Fruit fly (Drosophila melanogaster) whole organism, embryonic: Measurements from ENCODE around the gene Inx3.

ENCODE experiments used
- Abd-B ChIP-seq: fragments of 200-800 bp; sonication (Bioruptor generic); optimal IDR thresholded peaks from 2 replicates; lab custom pipeline; 2018; ENCODE audit warnings: missing biosample characterization, mild to moderate bottlenecking, missing genetic modification characterization, moderate library complexity
- BtbVII ChIP-seq: fragments of 200-800 bp; sonication (Bioruptor generic); optimal IDR thresholded peaks from 3 replicates; lab custom pipeline; 2017; ENCODE audit warnings: missing biosample characterization, mild to moderate bottlenecking, missing genetic modification characterization
- Bteb2 ChIP-seq: fragments of 200-800 bp; sonication (Bioruptor generic); optimal IDR thresholded peaks from 2 replicates; lab custom pipeline; 2016; ENCODE audit warnings: missing biosample characterization, missing genetic modification characterization
- CG10959 ChIP-seq: fragments of 200-800 bp; sonication (Bioruptor generic); IDR thresholded peaks from 2 replicates; pipeline ENCODE4 v1.3.6; 2022; ENCODE audit warnings: missing biosample characterization, missing genetic modification characterization
- CG11456 ChIP-seq: fragments of 200-800 bp; sonication (Bioruptor generic); IDR thresholded peaks from 3 replicates; pipeline ENCODE4 v1.3.6; 2022; ENCODE audit warnings: missing biosample characterization, missing genetic modification characterization
- CG11504 ChIP-seq: fragments of 200-800 bp; sonication (Bioruptor generic); optimal IDR thresholded peaks from 3 replicates; lab custom pipeline; 2019; ENCODE audit warnings: missing biosample characterization, mild to moderate bottlenecking, missing genetic modification characterization, moderate library complexity
- CG11696 ChIP-seq: fragments of 200-800 bp; sonication (Bioruptor generic); IDR thresholded peaks from 2 replicates; pipeline ENCODE4 v1.3.6; 2022; ENCODE audit warnings: missing biosample characterization, missing genetic modification characterization
- CG12071 ChIP-seq: fragments of 200-800 bp; sonication (Bioruptor generic); optimal IDR thresholded peaks from 3 replicates; lab custom pipeline; 2018; ENCODE audit warnings: missing biosample characterization, mild to moderate bottlenecking, missing genetic modification characterization
- CG12104 ChIP-seq: fragments of 200-800 bp; sonication (Bioruptor generic); optimal IDR thresholded peaks from 3 replicates; lab custom pipeline; 2016; ENCODE audit warnings: missing biosample characterization, missing genetic modification characterization
- CG12744 ChIP-seq: fragments of 200-800 bp; sonication (Bioruptor generic); optimal IDR thresholded peaks from 2 replicates; lab custom pipeline; 2016; ENCODE audit warnings: missing biosample characterization, missing genetic modification characterization
- CG13123 ChIP-seq: fragments of 200-800 bp; sonication (Bioruptor generic); optimal IDR thresholded peaks from 2 replicates; lab custom pipeline; 2016; ENCODE audit warnings: missing biosample characterization, missing genetic modification characterization
- CG14014 ChIP-seq: fragments of 200-800 bp; sonication (Bioruptor generic); IDR thresholded peaks from 2 replicates; pipeline ENCODE4 v1.3.6; 2022; ENCODE audit warnings: missing biosample characterization, missing genetic modification characterization
- CG14441 ChIP-seq: fragments of 200-800 bp; sonication (Bioruptor generic); IDR thresholded peaks from 2 replicates; pipeline ENCODE4 v1.3.6; 2022; ENCODE audit warnings: missing biosample characterization, missing genetic modification characterization
- CG17385 ChIP-seq: fragments of 200-800 bp; sonication (Bioruptor generic); optimal IDR thresholded peaks from 3 replicates; lab custom pipeline; 2018; ENCODE audit warnings: missing biosample characterization, mild to moderate bottlenecking, missing genetic modification characterization
- CG18599 ChIP-seq: fragments of 200-800 bp; sonication (Bioruptor generic); optimal IDR thresholded peaks from 3 replicates; lab custom pipeline; 2017; ENCODE audit warnings: missing biosample characterization, missing genetic modification characterization, mild to moderate bottlenecking, moderate library complexity, missing genetic modification reagents
- CG18764 ChIP-seq: fragments of 200-800 bp; sonication (Bioruptor generic); optimal IDR thresholded peaks from 3 replicates; lab custom pipeline; 2016; ENCODE audit warnings: missing biosample characterization, missing genetic modification characterization
- CG2678 ChIP-seq: fragments of 200-800 bp; sonication (Bioruptor generic); optimal IDR thresholded peaks from 3 replicates; lab custom pipeline; 2019; ENCODE audit warnings: missing biosample characterization, mild to moderate bottlenecking, missing genetic modification characterization, moderate library complexity
- CG30403 ChIP-seq: fragments of 200-800 bp; sonication (Bioruptor generic); optimal IDR thresholded peaks from 3 replicates; lab custom pipeline; 2016; ENCODE audit warnings: missing biosample characterization, missing genetic modification characterization
- CG30431 ChIP-seq: fragments of 200-800 bp; sonication (Bioruptor generic); optimal IDR thresholded peaks from 2 replicates; lab custom pipeline; 2017; ENCODE audit warnings: missing biosample characterization, missing genetic modification characterization
- CG3407 ChIP-seq: fragments of 200-800 bp; sonication (Bioruptor generic); optimal IDR thresholded peaks from 2 replicates; lab custom pipeline; 2018; ENCODE audit warnings: missing biosample characterization, mild to moderate bottlenecking, missing genetic modification characterization
- CG6813 ChIP-seq: fragments of 200-800 bp; sonication (Bioruptor generic); optimal IDR thresholded peaks from 2 replicates; lab custom pipeline; 2017; ENCODE audit warnings: missing biosample characterization, missing genetic modification characterization, mild to moderate bottlenecking, moderate library complexity, missing genetic modification reagents
- CG8359 ChIP-seq: fragments of 200-800 bp; sonication (Bioruptor generic); optimal IDR thresholded peaks from 2 replicates; lab custom pipeline; 2017; ENCODE audit warnings: missing biosample characterization, mild to moderate bottlenecking, missing genetic modification characterization, borderline replicate concordance
- CG9876 ChIP-seq: fragments of 200-800 bp; sonication (Bioruptor generic); optimal IDR thresholded peaks from 2 replicates; lab custom pipeline; 2016; ENCODE audit warnings: missing biosample characterization, missing genetic modification characterization
- CG9932 ChIP-seq: fragments of 200-800 bp; sonication (Bioruptor generic); IDR thresholded peaks from 2 replicates; pipeline ENCODE4 v1.3.6; 2022; ENCODE audit warnings: missing biosample characterization, missing genetic modification characterization
- D19A ChIP-seq: fragments of 200-800 bp; optimal IDR thresholded peaks from 3 replicates; lab custom pipeline; 2019; ENCODE audit warnings: missing biosample characterization, mild to moderate bottlenecking, missing genetic modification characterization, moderate library complexity
- Drgx ChIP-seq: fragments of 200-800 bp; sonication (Bioruptor generic); IDR thresholded peaks from 2 replicates; pipeline ENCODE4 v1.3.6; 2022; ENCODE audit warnings: missing biosample characterization, missing genetic modification characterization
- Hsf ChIP-seq: fragments of 200-800 bp; sonication (Bioruptor generic); optimal IDR thresholded peaks from 3 replicates; lab custom pipeline; 2016; ENCODE audit warnings: missing biosample characterization, missing genetic modification characterization
- Nf-YB ChIP-seq: fragments of 200-800 bp; sonication (Bioruptor generic); optimal IDR thresholded peaks from 3 replicates; lab custom pipeline; 2019; ENCODE audit warnings: missing biosample characterization, mild to moderate bottlenecking, missing genetic modification characterization, moderate library complexity
- NfI ChIP-seq: fragments of 200-800 bp; sonication (Bioruptor generic); optimal IDR thresholded peaks from 3 replicates; lab custom pipeline; 2018; ENCODE audit warnings: missing biosample characterization, mild to moderate bottlenecking, missing genetic modification characterization, moderate library complexity
- Rx ChIP-seq: fragments of 200-800 bp; sonication (Bioruptor generic); IDR thresholded peaks from 2 replicates; pipeline ENCODE4 v1.3.6; 2022; ENCODE audit warnings: missing biosample characterization, missing genetic modification characterization
- Vsx1 ChIP-seq: fragments of 200-800 bp; sonication (Bioruptor generic); optimal IDR thresholded peaks from 2 replicates; lab custom pipeline; 2017; ENCODE audit warnings: missing biosample characterization, mild to moderate bottlenecking, missing genetic modification characterization, missing genetic modification reagents
- az2 ChIP-seq: fragments of 200-800 bp; sonication (Bioruptor generic); optimal IDR thresholded peaks from 3 replicates; lab custom pipeline; 2016; ENCODE audit warnings: missing biosample characterization, missing genetic modification characterization
- gce ChIP-seq: fragments of 200-800 bp; sonication (Bioruptor generic); IDR thresholded peaks from 3 replicates; pipeline ENCODE4 v1.3.6; 2022; ENCODE audit warnings: missing biosample characterization, missing genetic modification characterization
- gcm2 ChIP-seq: fragments of 200-800 bp; sonication (Bioruptor generic); optimal IDR thresholded peaks from 2 replicates; lab custom pipeline; 2016; ENCODE audit warnings: missing biosample characterization, missing genetic modification characterization
- gem ChIP-seq: fragments of 200-800 bp; sonication (Bioruptor generic); optimal IDR thresholded peaks from 2 replicates; lab custom pipeline; 2019; ENCODE audit warnings: missing biosample characterization, mild to moderate bottlenecking, missing genetic modification characterization, moderate library complexity
- gsb ChIP-seq: fragments of 200-800 bp; sonication (Bioruptor generic); IDR thresholded peaks from 2 replicates; pipeline ENCODE4 v1.3.6; 2022; ENCODE audit warnings: missing biosample characterization, missing genetic modification characterization
- hb ChIP-seq: fragments of 200-800 bp; sonication (Bioruptor generic); IDR thresholded peaks from 3 replicates; pipeline ENCODE4 v1.3.6; 2022; ENCODE audit warnings: missing biosample characterization, missing genetic modification characterization; ENCODE audit not compliant: partially characterized antibody
- nom ChIP-seq: fragments of 200-800 bp; sonication (Bioruptor generic); optimal IDR thresholded peaks from 2 replicates; lab custom pipeline; 2017; ENCODE audit warnings: missing biosample characterization, missing genetic modification characterization, mild to moderate bottlenecking, moderate library complexity, missing genetic modification reagents
- pita ChIP-seq: fragments of 200-800 bp; sonication (Bioruptor generic); optimal IDR thresholded peaks from 2 replicates; lab custom pipeline; 2017; ENCODE audit warnings: missing biosample characterization, mild to moderate bottlenecking, missing genetic modification characterization
- pum ChIP-seq: fragments of 200-800 bp; sonication (Bioruptor generic); optimal IDR thresholded peaks from 2 replicates; lab custom pipeline; 2016; ENCODE audit warnings: missing biosample characterization, missing genetic modification characterization
- salm ChIP-seq: fragments of 200-800 bp; sonication (Bioruptor generic); optimal IDR thresholded peaks from 2 replicates; lab custom pipeline; 2018; ENCODE audit warnings: missing biosample characterization, mild to moderate bottlenecking, missing genetic modification characterization
- sisA ChIP-seq: fragments of 200-800 bp; sonication (Bioruptor generic); IDR thresholded peaks from 2 replicates; pipeline ENCODE4 v1.3.6; 2022; ENCODE audit warnings: missing biosample characterization, missing genetic modification characterization
- slbo ChIP-seq: fragments of 200-800 bp; sonication (Bioruptor generic); IDR thresholded peaks from 2 replicates; pipeline ENCODE4 v1.3.6; 2022; ENCODE audit warnings: missing biosample characterization, missing genetic modification characterization
- stc ChIP-seq: fragments of 200-800 bp; sonication (Bioruptor generic); IDR thresholded peaks from 2 replicates; pipeline ENCODE4 v1.3.6; 2022; ENCODE audit warnings: missing biosample characterization, missing genetic modification characterization
- tup ChIP-seq: fragments of 200-800 bp; sonication (Bioruptor generic); optimal IDR thresholded peaks from 2 replicates; lab custom pipeline; 2016; ENCODE audit warnings: missing biosample characterization, mild to moderate bottlenecking, missing genetic modification characterization, moderate library complexity
- twi ChIP-seq: fragments of 200-800 bp; optimal IDR thresholded peaks from 2 replicates; lab custom pipeline; 2019; ENCODE audit warnings: missing biosample characterization, mild to moderate bottlenecking, missing genetic modification characterization, moderate library complexity
- usp ChIP-seq: fragments of >200 bp; optimal IDR thresholded peaks from 2 replicates; lab custom pipeline; 2017; ENCODE audit warnings: missing biosample characterization, missing genetic modification characterization
- zen ChIP-seq: fragments of 200-800 bp; sonication (Bioruptor generic); optimal IDR thresholded peaks from 3 replicates; lab custom pipeline; 2018; ENCODE audit warnings: missing biosample characterization, mild to moderate bottlenecking, missing genetic modification characterization, moderate library complexity
- zfh1 ChIP-seq: fragments of 200-800 bp; sonication (Bioruptor generic); IDR thresholded peaks from 3 replicates; pipeline ENCODE4 v1.3.6; 2022; ENCODE audit warnings: missing biosample characterization, missing genetic modification characterization

The Inx3 gene

dm6 chr3R:28819555-28820305 is 39.6 kb downstream of the Inx3 start, which contains the start of the genes CG1523 and CG1647 (continued):
- TF ChIP-seq CG9932 (GFP tag; lab: Robert Waterston, UW): peak; percentile 57
- peak; percentile 48 for TF ChIP-seq CG12104 (GFP tag; lab: Kevin White, UChicago)
- TF ChIP-seq slbo: peak; percentile 60
- no peak for TF ChIP-seq CG18599 (GFP tag; lab: Kevin White, UChicago)
- no peak for TF ChIP-seq gcm2
- no peak for TF ChIP-seq nom (GFP tag; lab: Kevin White, UChicago)
- peak; percentile 66 for TF ChIP-seq CG17385 (GFP tag; lab: Kevin White, UChicago)
- peak; percentile 38; the same call in 1 of the 3 replicates for TF ChIP-seq gce
- no peak for TF ChIP-seq CG12744
- TF ChIP-seq sisA: 0 out of 2 replicates have a peak, but pooled peaks have one; percentile 14
- peak; percentile 58 for TF ChIP-seq CG14441 (GFP tag; lab: Robert Waterston, UW)
- TF ChIP-seq pita: no peak
- no peak for TF ChIP-seq CG11504
- TF ChIP-seq NfI (GFP tag; lab: Kevin White, UChicago): peak; percentile 62
- TF ChIP-seq stc (GFP tag; lab: Robert Waterston, UW): no peak
- TF ChIP-seq twi (tag; lab: Kevin White, UChicago): no peak
- TF ChIP-seq usp (GFP tag; lab: Kevin White, UChicago): no peak
- TF ChIP-seq hb (GFP tag; lab: Robert Waterston, UW): no peak
- TF ChIP-seq CG6813 (GFP tag; lab: Kevin White, UChicago): no peak
- TF ChIP-seq CG30403 (GFP tag; lab: Kevin White, UChicago): peak; percentile 74
- peak; percentile 45; the same call in 1 of the 3 replicates for TF ChIP-seq zfh1 (GFP tag; lab: Robert Waterston, UW)
- no peak for TF ChIP-seq CG12071 (GFP tag; lab: Kevin White, UChicago)
- no peak for TF ChIP-seq Vsx1 (GFP tag; lab: Kevin White, UChicago)
- no peak for TF ChIP-seq gsb
- peak; percentile 41 for TF ChIP-seq Nf-YB
- TF ChIP-seq D19A (tag; lab: Kevin White, UChicago): no peak
- peak; percentile 82 for TF ChIP-seq gem
- TF ChIP-seq az2 (GFP tag; lab: Kevin White, UChicago): peak; percentile 70
- TF ChIP-seq pum (GFP tag; lab: Kevin White, UChicago): peak; percentile 57
- no peak for TF ChIP-seq CG3407
- TF ChIP-seq CG11456: 0 out of 3 replicates have a peak, but pooled peaks have one; percentile 29
- peak; percentile 45 for TF ChIP-seq CG18764
- TF ChIP-seq salm: no peak
- TF ChIP-seq CG14014 (GFP tag; lab: Robert Waterston, UW): no peak
- peak; percentile 44; the same call in 1 of the 2 replicates for TF ChIP-seq CG10959 (GFP tag; lab: Robert Waterston, UW)
- TF ChIP-seq Bteb2: no peak
- TF ChIP-seq BtbVII (GFP tag; lab: Kevin White, UChicago): no peak
- TF ChIP-seq CG30431 (GFP tag; lab: Kevin White, UChicago): peak; percentile 33
- TF ChIP-seq CG11696: no peak
- peak; percentile 34; the same call in 1 of the 2 replicates for TF ChIP-seq Drgx (GFP tag; lab: Robert Waterston, UW)
- peak; percentile 26 for TF ChIP-seq CG9876 (GFP tag; lab: Kevin White, UChicago)
- TF ChIP-seq Hsf: peak; percentile 72
- no peak for TF ChIP-seq tup (GFP tag; lab: Kevin White, UChicago)
- peak; percentile 4 for TF ChIP-seq CG13123 (GFP tag; lab: Kevin White, UChicago)
- peak; percentile 67 for TF ChIP-seq Abd-B (GFP tag; lab: Kevin White, UChicago)
- TF ChIP-seq CG8359 (GFP tag; lab: Kevin White, UChicago): no peak
- TF ChIP-seq Rx (GFP tag; lab: Robert Waterston, UW): 0 out of 2 replicates have a peak, but pooled peaks have one; percentile 28
- TF ChIP-seq zen: peak; percentile 69
- no peak for TF ChIP-seq CG2678 (tag; lab: Kevin White, UChicago)
